Fruit fly (Drosophila melanogaster) whole organism, embryonic: ENCODE results near the gene CG43248.

ENCODE experiments used
- Bdp1 ChIP-seq: fragments of 200-800 bp; sonication (Bioruptor generic); optimal IDR thresholded peaks from 3 replicates; lab custom pipeline; 2016; ENCODE audit warnings: missing biosample characterization, missing genetic modification characterization
- BtbVII ChIP-seq: fragments of 200-800 bp; sonication (Bioruptor generic); optimal IDR thresholded peaks from 3 replicates; lab custom pipeline; 2017; ENCODE audit warnings: missing biosample characterization, mild to moderate bottlenecking, missing genetic modification characterization
- CG10267 ChIP-seq: fragments of 200-800 bp; sonication (Bioruptor generic); optimal IDR thresholded peaks from 2 replicates; lab custom pipeline; 2018; ENCODE audit warnings: missing biosample characterization, mild to moderate bottlenecking, missing genetic modification characterization, moderate library complexity
- CG12155 ChIP-seq: fragments of 200-800 bp; sonication (Bioruptor generic); optimal IDR thresholded peaks from 3 replicates; lab custom pipeline; 2016; ENCODE audit warnings: missing biosample characterization, missing genetic modification characterization
- CG12236 ChIP-seq: fragments of 200-800 bp; sonication (Bioruptor generic); optimal IDR thresholded peaks from 2 replicates; lab custom pipeline; 2016; ENCODE audit warnings: missing biosample characterization, missing genetic modification characterization
- CG15073 ChIP-seq: fragments of 200-800 bp; sonication (Bioruptor generic); optimal IDR thresholded peaks from 2 replicates; lab custom pipeline; 2016; ENCODE audit warnings: missing biosample characterization, missing genetic modification characterization
- CG1602 ChIP-seq: fragments of 200-800 bp; sonication (Bioruptor generic); optimal IDR thresholded peaks from 3 replicates; lab custom pipeline; 2016; ENCODE audit warnings: missing biosample characterization, missing genetic modification characterization
- CG2129 ChIP-seq: fragments of 200-800 bp; sonication (Bioruptor generic); IDR thresholded peaks from 2 replicates; pipeline ENCODE4 v1.3.6; 2022; ENCODE audit warnings: missing biosample characterization, missing genetic modification characterization; ENCODE audit not compliant: partially characterized antibody
- CG2712 ChIP-seq: fragments of 200-800 bp; optimal IDR thresholded peaks from 3 replicates; lab custom pipeline; 2019; ENCODE audit warnings: missing biosample characterization, mild to moderate bottlenecking, missing genetic modification characterization, moderate library complexity
- CG2875 ChIP-seq: fragments of 200-800 bp; sonication (Bioruptor generic); optimal IDR thresholded peaks from 2 replicates; lab custom pipeline; 2017; ENCODE audit warnings: missing biosample characterization, mild to moderate bottlenecking, missing genetic modification characterization, missing genetic modification reagents
- CG32767 ChIP-seq: fragments of 200-800 bp; sonication (Bioruptor generic); IDR thresholded peaks from 2 replicates; pipeline ENCODE4 v1.3.6; 2022; ENCODE audit warnings: missing biosample characterization, missing genetic modification characterization
- CG4730 ChIP-seq: fragments of 200-800 bp; sonication (Bioruptor generic); IDR thresholded peaks from 2 replicates; pipeline ENCODE4 v1.3.6; 2022; ENCODE audit warnings: missing biosample characterization, missing genetic modification characterization
- CG7271 ChIP-seq: fragments of 200-800 bp; sonication (Bioruptor generic); optimal IDR thresholded peaks from 2 replicates; lab custom pipeline; 2018; ENCODE audit warnings: missing biosample characterization, mild to moderate bottlenecking, missing genetic modification characterization, moderate library complexity
- CG7745 ChIP-seq: fragments of 200-800 bp; sonication (Bioruptor generic); optimal IDR thresholded peaks from 2 replicates; lab custom pipeline; 2018; ENCODE audit warnings: missing biosample characterization, mild to moderate bottlenecking, missing genetic modification characterization, moderate library complexity
- CG8281 ChIP-seq: fragments of 200-800 bp; sonication (Bioruptor generic); optimal IDR thresholded peaks from 2 replicates; lab custom pipeline; 2018; ENCODE audit warnings: missing biosample characterization, mild to moderate bottlenecking, missing genetic modification characterization, moderate library complexity
- CG8388 ChIP-seq: fragments of 200-800 bp; sonication (Bioruptor generic); optimal IDR thresholded peaks from 2 replicates; lab custom pipeline; 2019; ENCODE audit warnings: missing biosample characterization, mild to moderate bottlenecking, missing genetic modification characterization, moderate library complexity
- CG9215 ChIP-seq: fragments of 200-800 bp; sonication (Bioruptor generic); IDR thresholded peaks from 2 replicates; pipeline ENCODE4 v1.3.6; 2022; ENCODE audit warnings: missing biosample characterization, missing genetic modification characterization
- CG9817 ChIP-seq: fragments of 200-800 bp; sonication (Bioruptor generic); optimal IDR thresholded peaks from 2 replicates; lab custom pipeline; 2018; ENCODE audit warnings: missing biosample characterization, mild to moderate bottlenecking, missing genetic modification characterization, moderate library complexity
- D ChIP-seq, 2 experiments: fragments of 200-800 bp in 1 of 2; fragments of >200 bp in 1 of 2; sonication (Bioruptor generic) in 1 of 2; optimal IDR thresholded peaks; 2 replicates in 1 of 2; 3 replicates in 1 of 2; lab custom pipeline; 2017; ENCODE audit warnings: mild to moderate bottlenecking in 1 of 2, missing biosample characterization in 1 of 2, missing genetic modification characterization in 1 of 2, missing genetic modification reagents in 1 of 2
- Dek ChIP-seq: fragments of 200-800 bp; sonication (Bioruptor generic); optimal IDR thresholded peaks from 3 replicates; lab custom pipeline; 2019; ENCODE audit warnings: missing biosample characterization, mild to moderate bottlenecking, missing genetic modification characterization, moderate library complexity
- Elba2 ChIP-seq: fragments of 200-800 bp; sonication (Bioruptor generic); optimal IDR thresholded peaks from 3 replicates; lab custom pipeline; 2016; ENCODE audit warnings: missing biosample characterization, missing genetic modification characterization
- H15 ChIP-seq: fragments of 200-800 bp; sonication (Bioruptor generic); IDR thresholded peaks from 3 replicates; pipeline ENCODE4 v1.3.6; 2022; ENCODE audit warnings: missing biosample characterization, missing genetic modification characterization
- Hsf ChIP-seq: fragments of 200-800 bp; sonication (Bioruptor generic); optimal IDR thresholded peaks from 3 replicates; lab custom pipeline; 2016; ENCODE audit warnings: missing biosample characterization, missing genetic modification characterization
- Lim3 ChIP-seq: fragments of 200-800 bp; sonication (Bioruptor generic); IDR thresholded peaks from 2 replicates; pipeline ENCODE4 v1.3.6; 2022; ENCODE audit warnings: missing biosample characterization, missing genetic modification characterization
- Med ChIP-seq: fragments of 200-800 bp; sonication (Bioruptor generic); peaks from one replicate; lab custom pipeline; 2016; ENCODE audit warnings: missing biosample characterization, missing genetic modification characterization, mild to moderate bottlenecking, inconsistent platforms, moderate library complexity
- Myb ChIP-seq: fragments of 200-800 bp; sonication (Bioruptor generic); optimal IDR thresholded peaks from 2 replicates; lab custom pipeline; 2016; ENCODE audit warnings: missing biosample characterization, missing genetic modification characterization
- Spps ChIP-seq: fragments of 200-800 bp; sonication (Bioruptor generic); optimal IDR thresholded peaks from 2 replicates; lab custom pipeline; 2018; ENCODE audit warnings: missing biosample characterization, mild to moderate bottlenecking, missing genetic modification characterization
- aop ChIP-seq: fragments of 200-800 bp; sonication (Bioruptor generic); IDR thresholded peaks from 2 replicates; pipeline ENCODE4 v1.3.6; 2022; ENCODE audit warnings: missing biosample characterization, missing genetic modification characterization
- ato ChIP-seq: fragments of 200-800 bp; sonication (Bioruptor generic); IDR thresholded peaks from 2 replicates; pipeline ENCODE4 v1.3.6; 2022; ENCODE audit warnings: missing biosample characterization, missing genetic modification characterization; ENCODE audit not compliant: partially characterized antibody
- dan ChIP-seq: fragments of 200-800 bp; sonication (Bioruptor generic); IDR thresholded peaks from 2 replicates; pipeline ENCODE4 v1.3.6; 2022; ENCODE audit warnings: missing biosample characterization, missing genetic modification characterization
- dmrt11E ChIP-seq: fragments of 200-800 bp; sonication (Bioruptor generic); optimal IDR thresholded peaks from 3 replicates; lab custom pipeline; 2018; ENCODE audit warnings: missing biosample characterization, mild to moderate bottlenecking, missing genetic modification characterization, moderate library complexity
- dysf ChIP-seq: fragments of 200-800 bp; sonication (Bioruptor generic); IDR thresholded peaks from 3 replicates; pipeline ENCODE4 v1.3.6; 2022; ENCODE audit warnings: missing biosample characterization, missing genetic modification characterization
- fd3F ChIP-seq: fragments of 200-800 bp; sonication (Bioruptor generic); optimal IDR thresholded peaks from 2 replicates; lab custom pipeline; 2018; ENCODE audit warnings: missing biosample characterization, mild to moderate bottlenecking, missing genetic modification characterization, moderate library complexity
- her ChIP-seq: fragments of 200-800 bp; sonication (Bioruptor generic); optimal IDR thresholded peaks from 2 replicates; lab custom pipeline; 2016; ENCODE audit warnings: missing biosample characterization, missing genetic modification characterization
- lmd ChIP-seq: fragments of 200-800 bp; sonication (Bioruptor generic); IDR thresholded peaks from 2 replicates; pipeline ENCODE4 v1.3.6; 2022; ENCODE audit warnings: missing biosample characterization, missing genetic modification characterization
- lola ChIP-seq, 3 experiments: fragments of >200 bp in 2 of 3; fragments of 200-800 bp in 1 of 3; sonication (Bioruptor generic) in 1 of 3; optimal IDR thresholded peaks; 2 replicates each; lab custom pipeline; 2017 to 2019; ENCODE audit warnings: missing biosample characterization in 3 of 3, missing genetic modification characterization in 3 of 3, mild to moderate bottlenecking in 1 of 3, moderate library complexity in 1 of 3
- mirr ChIP-seq: fragments of 200-800 bp; sonication (Bioruptor generic); optimal IDR thresholded peaks from 3 replicates; lab custom pipeline; 2018; ENCODE audit warnings: missing biosample characterization, mild to moderate bottlenecking, missing genetic modification characterization
- nau ChIP-seq: fragments of 200-800 bp; sonication (Bioruptor generic); optimal IDR thresholded peaks from 3 replicates; lab custom pipeline; 2017; ENCODE audit warnings: missing biosample characterization, mild to moderate bottlenecking, missing genetic modification characterization, missing genetic modification reagents
- onecut ChIP-seq: fragments of 200-800 bp; sonication (Bioruptor generic); IDR thresholded peaks from 2 replicates; pipeline ENCODE4 v1.3.6; 2022; ENCODE audit warnings: missing biosample characterization, missing genetic modification characterization
- pan ChIP-seq, 4 experiments: fragments of >200 bp in 3 of 4; fragments of 200-800 bp in 1 of 4; sonication (Bioruptor generic) in 1 of 4; optimal IDR thresholded peaks in 3 of 4; IDR thresholded peaks in 1 of 4; 2 replicates each; pipeline versions ENCODE4 v1.3.6 to Lab custom; 2017 to 2022; ENCODE audit warnings: missing biosample characterization in 2 of 4, missing genetic modification characterization in 2 of 4, mixed read lengths in 1 of 4
- pzg ChIP-seq: fragments of 200-800 bp; sonication (Bioruptor generic); optimal IDR thresholded peaks from 3 replicates; lab custom pipeline; 2018; ENCODE audit warnings: missing biosample characterization, mild to moderate bottlenecking, missing genetic modification characterization, moderate library complexity
- sob ChIP-seq: fragments of 200-800 bp; sonication (Bioruptor generic); IDR thresholded peaks from 2 replicates; pipeline ENCODE4 v1.3.6; 2022; ENCODE audit warnings: missing biosample characterization, missing genetic modification characterization
- ssp ChIP-seq: fragments of 200-800 bp; sonication (Bioruptor generic); IDR thresholded peaks from 2 replicates; pipeline ENCODE4 v1.3.6; 2022; ENCODE audit warnings: missing biosample characterization, missing genetic modification characterization
- sug ChIP-seq: fragments of 200-800 bp; optimal IDR thresholded peaks from 2 replicates; lab custom pipeline; 2019; ENCODE audit warnings: missing biosample characterization, mild to moderate bottlenecking, missing genetic modification characterization, moderate library complexity
- tna ChIP-seq: fragments of 200-800 bp; sonication (Bioruptor generic); IDR thresholded peaks from 2 replicates; pipeline ENCODE4 v1.3.6; 2022; ENCODE audit warnings: missing biosample characterization, missing genetic modification characterization; ENCODE audit not compliant: partially characterized antibody
- trem ChIP-seq: fragments of 200-800 bp; optimal IDR thresholded peaks from 3 replicates; lab custom pipeline; 2019; ENCODE audit warnings: missing biosample characterization, mild to moderate bottlenecking, missing genetic modification characterization, moderate library complexity
- vvl ChIP-seq: fragments of 200-800 bp; sonication (Bioruptor generic); IDR thresholded peaks from 2 replicates; pipeline ENCODE4 v1.3.6; 2022; ENCODE audit warnings: missing biosample characterization, missing genetic modification characterization
- zfh1 ChIP-seq: fragments of 200-800 bp; sonication (Bioruptor generic); IDR thresholded peaks from 3 replicates; pipeline ENCODE4 v1.3.6; 2022; ENCODE audit warnings: missing biosample characterization, missing genetic modification characterization

CG43248 gene

dm6 chr3L:15537916-15538581 is 6.8 kb upstream of the CG43248 start (continued):
- TF ChIP-seq H15 (GFP tag; lab: Robert Waterston, UW), result no peak
- no peak for TF ChIP-seq aop
- TF ChIP-seq tna, result no peak
- no peak for TF ChIP-seq Elba2 (GFP tag; lab: Kevin White, UChicago)
- peak; percentile 42 for TF ChIP-seq Med
- peak; percentile 4 for TF ChIP-seq her (GFP tag; lab: Kevin White, UChicago)
- TF ChIP-seq CG9817 (tag; lab: Kevin White, UChicago), result peak; percentile 9
- peak; percentile 64 for TF ChIP-seq nau (GFP tag; lab: Kevin White, UChicago)
- peak; percentile 12 for TF ChIP-seq Myb
- TF ChIP-seq mirr (GFP tag; lab: Kevin White, UChicago), result no peak
- TF ChIP-seq CG9215 (GFP tag; lab: Robert Waterston, UW), result peak; percentile 26; the same call in 1 of the 2 replicates
- peak; percentile 50 for TF ChIP-seq CG2875 (GFP tag; lab: Kevin White, UChicago)
- TF ChIP-seq ato, result no peak
- TF ChIP-seq CG7271, result no peak
- TF ChIP-seq vvl, result peak; percentile 35
- no peak for TF ChIP-seq CG15073 (GFP tag; lab: Kevin White, UChicago)
- TF ChIP-seq CG4730 (GFP tag; lab: Robert Waterston, UW), result no peak
- peak; percentile 63 for TF ChIP-seq CG10267
- TF ChIP-seq trem (tag; lab: Kevin White, UChicago), result peak; percentile 62
- peak; percentile 73 for TF ChIP-seq CG1602 (GFP tag; lab: Kevin White, UChicago)
- TF ChIP-seq D (optimal IDR thresholded peaks at IDR 0.05; lab: Kevin White, UChicago), result no peak
- peak; percentile 64 for TF ChIP-seq D (GFP tag; optimal IDR thresholded peaks at IDR 0.05; lab: Kevin White, UChicago)
- TF ChIP-seq CG8281, result peak; percentile 49
- TF ChIP-seq fd3F (GFP tag; lab: Kevin White, UChicago), result peak; percentile 7
- TF ChIP-seq dmrt11E, result peak; percentile 79
- TF ChIP-seq sob (GFP tag; lab: Robert Waterston, UW), result peak; percentile 52; the same call in 1 of the 2 replicates
- TF ChIP-seq CG8388 (GFP tag; lab: Kevin White, UChicago), result peak; percentile 77
- no peak for TF ChIP-seq zfh1 (GFP tag; lab: Robert Waterston, UW)
- TF ChIP-seq lmd (GFP tag; lab: Robert Waterston, UW), result peak; percentile 67
- peak; percentile 57; the same call in 2 of the 3 replicates for TF ChIP-seq dysf
- peak; percentile 35 for TF ChIP-seq Spps (tag; lab: Kevin White, UChicago)
- TF ChIP-seq ssp (GFP tag; lab: Robert Waterston, UW), result peak; percentile 19; the same call in 1 of the 2 replicates
- peak; percentile 25 for TF ChIP-seq CG12236 (GFP tag; lab: Kevin White, UChicago)
- peak; percentile 54 for TF ChIP-seq CG12155
- TF ChIP-seq onecut (GFP tag; lab: Robert Waterston, UW), result no peak
- no peak for TF ChIP-seq CG2129
- TF ChIP-seq pzg, result no peak
- no peak for TF ChIP-seq Lim3 (GFP tag; lab: Robert Waterston, UW)
- no peak for TF ChIP-seq sug (tag; lab: Kevin White, UChicago)
- TF ChIP-seq Bdp1 (GFP tag; lab: Kevin White, UChicago), result peak; percentile 24
- TF ChIP-seq CG2712 (tag; lab: Kevin White, UChicago), result peak; percentile 80
- TF ChIP-seq pan (optimal IDR thresholded peaks at IDR 0.05; lab: Kevin White, UChicago), result no peak
- peak in 1 of 2 experiments; percentile 66 for TF ChIP-seq pan (GFP tag; optimal IDR thresholded peaks at IDR 0.05 in 1 of 2, IDR thresholded peaks at IDR 0.05 in 1 of 2)
- TF ChIP-seq Hsf (GFP tag; lab: Kevin White, UChicago), result peak; percentile 67
- no peak for TF ChIP-seq CG32767 (GFP tag; lab: Robert Waterston, UW)
- TF ChIP-seq Dek (tag; lab: Kevin White, UChicago), result peak; percentile 43
- TF ChIP-seq lola (GFP tag; optimal IDR thresholded peaks at IDR 0.05; lab: Kevin White, UChicago), result peak in 1 of 3 experiments; percentile 76
- TF ChIP-seq CG7745 (tag; lab: Kevin White, UChicago), result no peak
- TF ChIP-seq dan (GFP tag; lab: Robert Waterston, UW), result no peak
- TF ChIP-seq BtbVII, result peak; percentile 7
